Fruit fly (Drosophila melanogaster): Measurements from ENCODE around the gene brv1.

dm6 chr3L:19495991-19496588 is 9.8 kb upstream of the brv1 start:
- TF ChIP-seq insv (optimal IDR thresholded peaks at IDR 0.05) (no peak), ttk (optimal IDR thresholded peaks at IDR 0.05) (no peak)

Data from Kc167 (cell line).